Worm (Caenorhabditis elegans): ENCODE results near the gene B0416.3.

ce11 chrX:9330721-9331212 lies 39.3 kb downstream of the B0416.3 start, which contains the start of gene T20B5.2:
- no peak for TF ChIP-seq ref-2 (tag; optimal IDR thresholded peaks at IDR 0.05)
- no peak for TF ChIP-seq T23F11.4 (GFP tag; optimal IDR thresholded peaks at IDR 0.05)
- TF ChIP-seq ceh-48 (tag; optimal IDR thresholded peaks at IDR 0.05), result no peak
- TF ChIP-seq pha-4 (tag; optimal IDR thresholded peaks at IDR 0.05), result no peak
- TF ChIP-seq elt-4 (tag; optimal IDR thresholded peaks at IDR 0.05), result no peak
- TF ChIP-seq pros-1 (tag; optimal IDR thresholded peaks at IDR 0.05), result no peak
- TF ChIP-seq unc-42 (tag; optimal IDR thresholded peaks at IDR 0.05), result no peak
- no peak for TF ChIP-seq C38D4.7 (GFP tag; optimal IDR thresholded peaks at IDR 0.05)
- no peak for TF ChIP-seq dve-1 (tag; optimal IDR thresholded peaks at IDR 0.05)
- no peak for TF ChIP-seq ceh-24 (tag; optimal IDR thresholded peaks at IDR 0.05)
- no peak for TF ChIP-seq pag-3 (tag; optimal IDR thresholded peaks at IDR 0.05; ENCODE audit: borderline replicate concordance)
